Fruit fly (Drosophila melanogaster): Measurements from ENCODE around the gene CG32182.
A peak's percentile ranks its signal among the peaks of the same experiment; 100 is the strongest.

The CG32182 gene

dm6 chr3L:17758084-17758211 is at the start of gene CG32182:
Gene CG32182 (plus strand): TSS chr3L:17758112.
- TF ChIP-seq CG8478 (optimal IDR thresholded peaks at IDR 0.05), result no peak
- no peak for TF ChIP-seq CTCF (optimal IDR thresholded peaks at IDR 0.05)

DNA sequence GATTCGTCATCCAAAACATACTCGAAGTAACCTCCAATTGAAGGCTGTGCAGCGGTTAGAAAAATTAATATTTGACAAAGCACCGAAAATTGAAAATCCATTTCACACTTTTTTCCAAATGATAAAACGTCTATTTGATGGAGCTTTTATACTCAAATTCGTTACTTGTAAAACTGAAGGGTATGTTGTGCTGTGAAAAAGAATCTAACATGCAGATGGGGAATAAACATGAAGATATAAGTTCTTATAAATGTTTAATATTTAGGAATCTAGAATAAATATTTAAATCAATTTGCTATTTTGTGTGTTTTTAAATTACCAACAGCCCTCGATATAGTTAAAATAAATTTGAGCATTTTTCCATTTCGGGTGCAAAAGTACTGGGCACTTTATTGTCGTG is 38.2 kb upstream of the CG32182 start, which contains the start of gene CheB74a:
Gene CheB74a (minus strand): TSS at position 101 of the 400 bp plus-strand sequence.
- TF ChIP-seq CG8478 (optimal IDR thresholded peaks at IDR 0.05) (no peak), CTCF (optimal IDR thresholded peaks at IDR 0.05) (no peak)

DNA sequence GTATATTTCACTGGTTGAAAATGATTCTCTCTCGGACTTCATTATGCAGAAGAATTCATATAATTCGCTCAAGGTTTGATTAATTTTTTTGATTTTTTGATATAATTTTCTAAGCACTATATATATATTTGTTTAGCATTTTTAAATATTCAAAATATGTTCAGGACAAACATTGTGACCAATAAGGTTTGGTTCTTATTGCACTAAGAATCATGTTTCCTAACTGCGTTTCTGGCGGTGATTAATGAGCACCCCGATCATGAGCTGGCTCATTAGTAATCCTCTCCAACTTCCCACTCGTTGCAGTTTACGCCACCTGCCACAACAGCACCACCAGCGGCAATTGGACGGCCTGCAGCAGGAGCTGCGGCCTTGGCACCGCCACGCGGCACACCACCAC is 28.6 kb upstream of the CG32182 start, which contains the start of gene CG6052:
Gene CG6052 (minus strand): TSS at position 101 of the 400 bp plus-strand sequence.
- TF ChIP-seq CG8478 (optimal IDR thresholded peaks at IDR 0.05) (no peak), CTCF (optimal IDR thresholded peaks at IDR 0.05) (no peak)

DNA sequence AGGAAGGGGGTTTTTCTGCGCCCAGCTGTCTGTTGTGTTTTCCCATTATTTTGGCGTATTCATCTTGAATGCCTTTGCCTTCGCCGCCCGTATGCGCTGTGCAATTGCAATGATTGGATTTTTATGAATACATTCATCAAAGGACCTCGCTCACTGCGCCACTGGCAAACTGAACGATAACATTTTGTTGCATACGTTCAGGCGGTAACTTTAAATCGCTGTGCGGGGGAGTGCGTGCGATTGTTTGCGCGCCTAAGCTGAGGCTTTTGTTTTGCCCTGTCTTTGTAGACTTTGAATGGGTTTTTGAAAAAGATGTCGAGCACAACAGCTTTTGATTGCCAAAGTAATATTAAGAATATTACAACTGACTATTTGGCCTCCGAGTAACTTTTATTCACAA is 18.3 kb upstream of the CG32182 start:
- no peak for TF ChIP-seq CG8478 (optimal IDR thresholded peaks at IDR 0.05)
- TF ChIP-seq CTCF (optimal IDR thresholded peaks at IDR 0.05), result peak; percentile 13 to 14

- TF ChIP-seq CG8478 (optimal IDR thresholded peaks at IDR 0.05) (no peak), CTCF (optimal IDR thresholded peaks at IDR 0.05) (no peak)
Observed at dm6 chr3L:17740471-17740870, 17.4 kb upstream of the CG32182 start, which contains the start of gene CG7460. Gene CG7460 (plus strand): TSS chr3L:17740540.

dm6 chr3L:17742531-17742930 is 15.4 kb upstream of the CG32182 start:
- no peak for TF ChIP-seq CG8478 (optimal IDR thresholded peaks at IDR 0.05)
- no peak for TF ChIP-seq CTCF (optimal IDR thresholded peaks at IDR 0.05)

dm6 chr3L:17746760-17747159 is 11.2 kb upstream of the CG32182 start, which contains the start of gene CG6034:
Gene CG6034 (minus strand): TSS chr3L:17746860.
- TF ChIP-seq CG8478 (optimal IDR thresholded peaks at IDR 0.05) (no peak), CTCF (optimal IDR thresholded peaks at IDR 0.05) (no peak)

DNA sequence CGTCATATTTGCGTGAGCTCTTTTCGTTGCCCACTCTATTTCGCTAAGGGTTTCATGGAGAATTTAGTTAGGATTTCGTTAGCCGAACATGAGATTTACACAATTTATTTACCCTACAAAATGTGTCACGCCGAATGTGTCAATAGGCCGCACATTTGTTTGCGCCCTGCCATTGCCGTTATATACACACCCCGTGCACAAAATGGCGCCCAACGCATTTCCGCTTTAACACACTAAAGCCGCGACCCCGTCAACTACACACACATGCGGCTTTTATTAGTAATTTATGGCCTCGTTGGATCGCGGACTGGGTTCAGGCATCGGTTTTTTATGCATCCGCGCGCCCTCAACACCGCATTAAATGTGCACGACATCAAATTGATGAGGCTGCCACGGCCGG is 7.4 kb upstream of the CG32182 start, which contains the start of gene Adgf-B:
Gene Adgf-B (minus strand): TSS at position 101 of the 400 bp plus-strand sequence.
- TF ChIP-seq CTCF (optimal IDR thresholded peaks at IDR 0.05), result no peak
- TF ChIP-seq CG8478 (optimal IDR thresholded peaks at IDR 0.05), result no peak

dm6 chr3L:17754285-17754684 is 3.6 kb upstream of the CG32182 start:
- no peak for TF ChIP-seq CG8478 (optimal IDR thresholded peaks at IDR 0.05)
- TF ChIP-seq CTCF (optimal IDR thresholded peaks at IDR 0.05), result no peak

DNA sequence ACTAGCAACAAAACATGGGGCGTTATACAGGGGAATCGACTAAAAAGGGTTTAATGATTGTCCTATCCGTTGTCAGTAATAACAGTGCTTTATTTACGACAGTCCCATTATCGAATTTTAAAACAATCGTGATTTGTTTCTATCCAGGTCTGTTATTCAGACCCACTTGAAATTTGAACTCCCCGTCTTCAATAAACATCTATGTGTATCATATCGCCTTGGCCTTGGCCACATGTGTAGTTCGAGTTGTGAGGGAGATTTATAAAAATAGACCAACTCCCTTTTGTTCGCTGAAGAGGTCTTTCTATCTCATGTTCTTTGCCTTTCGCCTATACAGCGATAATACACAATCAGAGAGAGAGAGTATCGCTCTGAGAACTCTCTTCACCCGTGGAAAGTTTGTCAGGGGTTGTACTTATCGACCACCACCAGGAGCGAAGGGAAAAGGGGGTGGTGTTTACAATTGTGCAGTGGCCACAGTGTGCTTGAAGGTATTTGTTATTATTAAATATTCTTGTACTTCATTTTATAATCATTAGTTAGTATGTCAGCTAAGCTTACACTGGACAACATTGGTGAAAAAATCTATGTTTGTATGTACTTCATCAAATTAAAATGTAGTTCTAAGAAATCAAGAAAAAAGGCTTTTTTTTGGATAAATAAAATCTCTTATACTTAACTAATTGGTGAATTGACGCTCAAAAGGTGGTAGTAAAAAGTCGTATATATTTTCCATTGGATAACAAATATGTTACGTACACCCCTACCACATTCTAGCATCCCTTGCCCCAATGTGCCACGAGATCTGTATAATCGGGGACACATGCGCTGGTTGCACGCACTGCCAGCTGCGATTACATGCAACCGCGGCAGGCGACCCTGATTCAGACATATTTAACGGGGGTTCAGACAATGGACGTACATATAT is 492 bp upstream of the CG32182 start:
- no peak for TF ChIP-seq CG8478 (optimal IDR thresholded peaks at IDR 0.05)
- TF ChIP-seq CTCF (optimal IDR thresholded peaks at IDR 0.05), result no peak

dm6 chr3L:17759072-17759747 is 1.3 kb downstream of the CG32182 start, which contains the start of gene CG32181:
Gene CG32181 (plus strand): TSS chr3L:17759697.
- TF ChIP-seq CTCF (optimal IDR thresholded peaks at IDR 0.05), result no peak
- no peak for TF ChIP-seq CG8478 (optimal IDR thresholded peaks at IDR 0.05)

DNA sequence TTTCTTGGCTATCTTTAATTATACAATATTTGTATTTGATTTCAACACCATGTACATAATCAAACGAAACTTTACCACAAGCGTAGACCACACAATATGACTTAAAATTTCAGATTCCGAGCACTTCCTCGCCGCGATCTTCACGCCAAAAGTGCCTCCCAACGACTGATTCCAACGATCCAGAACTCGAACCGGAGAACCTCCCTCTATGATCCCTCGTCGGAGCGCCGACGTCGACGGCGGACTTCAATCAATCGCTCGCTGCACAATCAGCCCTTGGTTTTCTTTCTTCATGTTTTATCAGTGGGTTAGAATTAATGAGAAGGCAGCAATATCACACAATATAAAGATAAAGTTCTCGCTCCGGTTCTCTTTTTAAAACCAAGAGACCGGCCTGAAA is 6.1 kb downstream of the CG32182 start, which contains the start of the genes Adgf-A and Adgf-A2:
Gene Adgf-A (minus strand): TSS at position 172 of the 400 bp plus-strand sequence.
Gene Adgf-A2 (minus strand): TSS at position 172 of the 400 bp plus-strand sequence.
- no peak for TF ChIP-seq CG8478 (optimal IDR thresholded peaks at IDR 0.05)
- peak in 1 of 2 experiments; percentile 17 for TF ChIP-seq CTCF (optimal IDR thresholded peaks at IDR 0.05)

- TF ChIP-seq CG8478 (optimal IDR thresholded peaks at IDR 0.05) (no peak), CTCF (optimal IDR thresholded peaks at IDR 0.05) (no peak)
Observed at dm6 chr3L:17791067-17791466, 33.2 kb downstream of the CG32182 start.

DNA sequence AAGACGTTTGTCGTGTGGAACGTTAAGA is 33.4 kb downstream of the CG32182 start, which contains the start of gene CG42815:
Gene CG42815 (minus strand): TSS at position 20 of the 28 bp plus-strand sequence.
- no peak for TF ChIP-seq CG8478 (optimal IDR thresholded peaks at IDR 0.05)
- TF ChIP-seq CTCF (optimal IDR thresholded peaks at IDR 0.05), result no peak

DNA sequence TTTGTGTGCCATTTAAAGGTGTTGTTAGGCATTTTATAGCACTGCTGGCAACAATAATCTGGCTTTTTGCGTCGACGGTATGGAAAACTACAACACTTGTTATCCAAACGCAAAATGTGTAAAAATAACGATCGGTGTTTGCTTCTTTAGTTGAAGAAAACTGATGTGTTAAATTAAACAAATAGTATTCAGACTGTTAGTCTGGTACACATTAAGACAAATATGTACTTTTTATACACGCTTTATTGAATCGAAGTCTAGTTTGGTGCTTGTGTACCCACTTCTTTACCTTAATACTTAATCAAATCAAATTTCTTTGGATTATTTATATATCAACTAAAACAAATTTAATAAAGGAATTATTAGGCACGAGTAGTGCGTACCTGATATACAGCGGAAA is 33.6 kb downstream of the CG32182 start:
- no peak for TF ChIP-seq CG8478 (optimal IDR thresholded peaks at IDR 0.05)
- TF ChIP-seq CTCF (optimal IDR thresholded peaks at IDR 0.05), result no peak

dm6 chr3L:17797494-17797893 is 39.6 kb downstream of the CG32182 start, which contains the start of gene CG42816:
Gene CG42816 (minus strand): TSS chr3L:17797594.
- no peak for TF ChIP-seq CTCF (optimal IDR thresholded peaks at IDR 0.05)
- TF ChIP-seq CG8478 (optimal IDR thresholded peaks at IDR 0.05), result no peak

Data from S2 (cell line).